Fruit fly (Drosophila melanogaster): ENCODE measurements around the gene Hibch.

Gene Hibch

DNA sequence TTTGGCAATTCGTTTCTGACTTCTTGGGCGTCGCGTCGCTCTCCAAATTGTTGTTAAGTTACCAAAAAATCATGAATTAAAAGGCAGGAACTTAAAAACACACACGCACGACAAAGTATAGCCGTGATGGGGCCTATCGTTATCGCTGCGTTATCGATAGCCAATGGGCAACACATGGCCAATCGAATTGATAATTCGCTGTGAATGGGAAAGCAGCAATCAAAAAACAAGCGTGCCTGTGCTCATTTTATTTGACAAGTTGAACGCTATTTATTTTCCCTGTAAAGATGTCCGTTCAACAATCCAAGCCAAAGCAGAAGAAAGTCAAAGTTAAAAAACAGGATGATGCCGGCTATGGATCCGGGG lies 11.0 kb upstream of the Hibch start, which contains the start of the genes Surf4 and CG31301 (continued):
- TF ChIP-seq Mes4 (GFP tag; optimal IDR thresholded peaks at IDR 0.05) (no peak), Rx (GFP tag; IDR thresholded peaks at IDR 0.05) (no peak), zen2 (GFP tag; IDR thresholded peaks at IDR 0.05; ENCODE audit: partially characterized antibody) (peak; percentile 77), gt (GFP tag; IDR thresholded peaks at IDR 0.05) (no peak), CG7556 (GFP tag; optimal IDR thresholded peaks at IDR 0.05) (no peak), CG1603 (tag; optimal IDR thresholded peaks at IDR 0.05) (peak; percentile 66), CG3995 (GFP tag; optimal IDR thresholded peaks at IDR 0.05) (peak; percentile 50), CG14710 (tag; optimal IDR thresholded peaks at IDR 0.05) (no peak), PHDP (tag; optimal IDR thresholded peaks at IDR 0.05) (peak; percentile 7), Opbp (GFP tag; IDR thresholded peaks at IDR 0.05; ENCODE audit: partially characterized antibody) (peak; percentile 87; the same call in 2 of the 3 replicates), CG4820 (GFP tag; optimal IDR thresholded peaks at IDR 0.05) (no peak), Fer2 (tag; optimal IDR thresholded peaks at IDR 0.05) (no peak), ken (GFP tag; IDR thresholded peaks at IDR 0.05) (no peak), unpg (GFP tag; optimal IDR thresholded peaks at IDR 0.05) (peak; percentile 6), Ets65A (GFP tag) (no peak), CG4424 (GFP tag; optimal IDR thresholded peaks at IDR 0.05) (no peak), tio (GFP tag; optimal IDR thresholded peaks at IDR 0.05) (no peak), CG7839 (tag; optimal IDR thresholded peaks at IDR 0.05) (no peak), Dbx (GFP tag; IDR thresholded peaks at IDR 0.05) (no peak), CG7928 (GFP tag; optimal IDR thresholded peaks at IDR 0.05) (no peak), Camta (GFP tag; optimal IDR thresholded peaks at IDR 0.05) (no peak), CG3726 (GFP tag; IDR thresholded peaks at IDR 0.05) (no peak), CG3065 (GFP tag; optimal IDR thresholded peaks at IDR 0.05) (no peak), croc (GFP tag; conservative IDR thresholded peaks at IDR 0.05) (no peak), ato (GFP tag; IDR thresholded peaks at IDR 0.05; ENCODE audit: partially characterized antibody) (peak; percentile 85), Hand (GFP tag; optimal IDR thresholded peaks at IDR 0.05) (no peak), CG10267 (tag; optimal IDR thresholded peaks at IDR 0.05) (peak; percentile 12), ttk (GFP tag; IDR thresholded peaks at IDR 0.05) (no peak), Sry-β (GFP tag; optimal IDR thresholded peaks at IDR 0.05) (no peak), lab (GFP tag; optimal IDR thresholded peaks at IDR 0.05) (no peak), sens (GFP tag) (peak; percentile 23), her (GFP tag; optimal IDR thresholded peaks at IDR 0.05) (no peak), CG10565 (GFP tag; optimal IDR thresholded peaks at IDR 0.05) (no peak), Awh (GFP tag; IDR thresholded peaks at IDR 0.05) (no peak), chn (GFP tag; optimal IDR thresholded peaks at IDR 0.05) (no peak), sna (GFP tag; IDR thresholded peaks at IDR 0.05; ENCODE audit: partially characterized antibody) (peak; percentile 40; the same call in 1 of the 2 replicates), wdn (GFP tag; IDR thresholded peaks at IDR 0.05) (no peak), kay (GFP tag; optimal IDR thresholded peaks at IDR 0.05) (no peak), B-H2 (GFP tag; optimal IDR thresholded peaks at IDR 0.05) (peak; percentile 10), CG11723 (GFP tag; optimal IDR thresholded peaks at IDR 0.05) (no peak), crp (GFP tag; optimal IDR thresholded peaks at IDR 0.05) (peak in 1 of 2 experiments; percentile 52), fd64A (GFP tag; optimal IDR thresholded peaks at IDR 0.05) (no peak), repo (GFP tag; optimal IDR thresholded peaks at IDR 0.05) (no peak), CG10366 (GFP tag; IDR thresholded peaks at IDR 0.05) (no peak), Atf3 (GFP tag; optimal IDR thresholded peaks at IDR 0.05) (no peak), peb (GFP tag; IDR thresholded peaks at IDR 0.05) (no peak), CG10147 (GFP tag; optimal IDR thresholded peaks at IDR 0.05) (no peak), Dp (GFP tag; optimal IDR thresholded peaks at IDR 0.05) (peak; percentile 35), CG14860 (GFP tag; IDR thresholded peaks at IDR 0.05; ENCODE audit: partially characterized antibody) (peak; percentile 68; the same call in 2 of the 3 replicates), Adf1 (GFP tag; IDR thresholded peaks at IDR 0.05) (no peak), CG15269 (tag; optimal IDR thresholded peaks at IDR 0.05) (no peak)
